Worm (Caenorhabditis elegans) whole organism, late embryonic: ENCODE results near the gene nspe-5.

Source experiments
- C08G9.2 ChIP-seq: sonication (generic microtip); optimal IDR thresholded peaks from 2 replicates; lab custom pipeline; 2016; ENCODE audit warnings: mild to moderate bottlenecking, missing genetic modification characterization, moderate library complexity, missing compliant biosample characterization
- F13H6.1 ChIP-seq: sonication (generic microtip); optimal IDR thresholded peaks from 2 replicates; lab custom pipeline; 2016; ENCODE audit warnings: missing genetic modification characterization, missing compliant biosample characterization
- K02D7.2 ChIP-seq: sonication (generic microtip); optimal IDR thresholded peaks from 2 replicates; lab custom pipeline; 2017; ENCODE audit warnings: mild to moderate bottlenecking, missing genetic modification characterization, missing compliant biosample characterization
- K09A11.1 ChIP-seq: sonication (generic microtip); optimal IDR thresholded peaks from 2 replicates; lab custom pipeline; 2017; ENCODE audit warnings: antibody characterized with exemption, mild to moderate bottlenecking, missing genetic modification characterization, missing compliant biosample characterization; ENCODE audit not compliant: insufficient read depth
- ama-1 ChIP-seq: fragments of 150-350 bp; optimal IDR thresholded peaks from 2 replicates; lab custom pipeline; 2014
- ceh-18 ChIP-seq: sonication (generic microtip); optimal IDR thresholded peaks from 2 replicates; lab custom pipeline; 2016; ENCODE audit warnings: missing genetic modification characterization, missing compliant biosample characterization
- ceh-2 ChIP-seq: sonication (generic microtip); optimal IDR thresholded peaks from 2 replicates; lab custom pipeline; 2016; ENCODE audit warnings: missing genotype, missing genetic modification characterization, missing compliant biosample characterization
- ceh-22 ChIP-seq: sonication (generic microtip); optimal IDR thresholded peaks from 2 replicates; lab custom pipeline; 2017; ENCODE audit warnings: missing biosample characterization, missing genetic modification characterization
- ceh-24 ChIP-seq: sonication (generic microtip); optimal IDR thresholded peaks from 2 replicates; lab custom pipeline; 2016; ENCODE audit warnings: mild to moderate bottlenecking, missing genetic modification characterization, missing compliant biosample characterization
- ceh-31 ChIP-seq: sonication (generic microtip); optimal IDR thresholded peaks from 2 replicates; lab custom pipeline; 2016; ENCODE audit warnings: missing genetic modification characterization, missing compliant biosample characterization
- ceh-34 ChIP-seq: sonication (generic microtip); optimal IDR thresholded peaks from 2 replicates; lab custom pipeline; 2016; ENCODE audit warnings: mild to moderate bottlenecking, missing genetic modification characterization, missing compliant biosample characterization
- ceh-9 ChIP-seq: sonication (generic microtip); optimal IDR thresholded peaks from 2 replicates; lab custom pipeline; 2016; ENCODE audit warnings: mild to moderate bottlenecking, missing genetic modification characterization, inconsistent platforms, missing compliant biosample characterization
- che-1 ChIP-seq: sonication (generic microtip); optimal IDR thresholded peaks from 2 replicates; lab custom pipeline; 2016; ENCODE audit warnings: mild to moderate bottlenecking, missing genetic modification characterization, missing compliant biosample characterization
- elt-2 ChIP-seq: sonication (generic microtip); optimal IDR thresholded peaks from 2 replicates; lab custom pipeline; 2016; ENCODE audit warnings: missing genetic modification reagents, missing genetic modification characterization, missing compliant biosample characterization
- elt-4 ChIP-seq: sonication (generic microtip); optimal IDR thresholded peaks from 2 replicates; lab custom pipeline; 2016; ENCODE audit warnings: missing genetic modification characterization, missing compliant biosample characterization
- ets-4 ChIP-seq: sonication (generic microtip); optimal IDR thresholded peaks from 2 replicates; lab custom pipeline; 2016; ENCODE audit warnings: missing genetic modification characterization, missing compliant biosample characterization
- eyg-1 ChIP-seq: sonication (generic microtip); optimal IDR thresholded peaks from 2 replicates; lab custom pipeline; 2016; ENCODE audit warnings: missing genotype, missing genetic modification characterization, missing compliant biosample characterization
- fax-1 ChIP-seq: sonication (generic microtip); optimal IDR thresholded peaks from 2 replicates; lab custom pipeline; 2016; ENCODE audit warnings: missing genotype, missing genetic modification characterization, missing compliant biosample characterization
- fkh-6 ChIP-seq: sonication (generic microtip); optimal IDR thresholded peaks from 2 replicates; lab custom pipeline; 2016; ENCODE audit warnings: missing genetic modification characterization, missing compliant biosample characterization
- gmeb-2 ChIP-seq: sonication (generic microtip); optimal IDR thresholded peaks from 2 replicates; lab custom pipeline; 2016; ENCODE audit warnings: missing genetic modification characterization, inconsistent platforms, missing compliant biosample characterization
- hlh-30 ChIP-seq: sonication (generic microtip); optimal IDR thresholded peaks from 2 replicates; lab custom pipeline; 2017; ENCODE audit warnings: antibody characterized with exemption, missing genetic modification characterization, missing compliant biosample characterization; ENCODE audit not compliant: insufficient read depth
- lin-11 ChIP-seq: fragments of 200-800 bp; sonication (Bioruptor generic); optimal IDR thresholded peaks from 2 replicates; lab custom pipeline; 2018; ENCODE audit warnings: mild to moderate bottlenecking, missing genetic modification characterization, missing compliant biosample characterization
- madf-2 ChIP-seq: sonication (generic microtip); optimal IDR thresholded peaks from 2 replicates; lab custom pipeline; 2017; ENCODE audit warnings: missing genetic modification characterization, missing compliant biosample characterization
- nfya-1 ChIP-seq: sonication (generic microtip); optimal IDR thresholded peaks from 2 replicates; lab custom pipeline; 2017; ENCODE audit warnings: missing genetic modification characterization, mild to moderate bottlenecking, missing compliant biosample characterization, antibody characterized with exemption, moderate library complexity
- nhr-232 ChIP-seq: sonication (generic microtip); optimal IDR thresholded peaks from 2 replicates; lab custom pipeline; 2016; ENCODE audit warnings: missing genetic modification characterization, missing compliant biosample characterization
- npax-4 ChIP-seq: sonication (generic microtip); optimal IDR thresholded peaks from 2 replicates; lab custom pipeline; 2016; ENCODE audit warnings: missing genetic modification characterization, missing compliant biosample characterization
- pat-9 ChIP-seq: fragments of 200-800 bp; sonication (Bioruptor generic); optimal IDR thresholded peaks from 2 replicates; lab custom pipeline; 2018; ENCODE audit warnings: mild to moderate bottlenecking, missing genetic modification characterization, moderate library complexity, missing compliant biosample characterization
- pax-1 ChIP-seq: fragments of 150-350 bp; optimal IDR thresholded peaks from 2 replicates; lab custom pipeline; 2014; ENCODE audit warnings: missing biosample characterization, missing genetic modification characterization
- pros-1 ChIP-seq: fragments of 150-350 bp; optimal IDR thresholded peaks from 2 replicates; lab custom pipeline; 2014; ENCODE audit warnings: missing biosample characterization, missing genetic modification reagents, missing genetic modification characterization
- ref-2 ChIP-seq: sonication (generic microtip); optimal IDR thresholded peaks from 2 replicates; lab custom pipeline; 2016; ENCODE audit warnings: missing genetic modification characterization, missing compliant biosample characterization
- sox-2 ChIP-seq: fragments of 200-800 bp; sonication (Bioruptor generic); IDR thresholded peaks from 2 replicates; pipeline ENCODE4 v1.3.6; 2022; ENCODE audit warnings: missing genetic modification reagents, missing genetic modification characterization, missing compliant biosample characterization
- syd-9 ChIP-seq: sonication (generic microtip); optimal IDR thresholded peaks from 2 replicates; lab custom pipeline; 2016; ENCODE audit warnings: mild to moderate bottlenecking, missing genetic modification characterization, moderate library complexity, missing compliant biosample characterization
- tbx-2 ChIP-seq: sonication (generic microtip); optimal IDR thresholded peaks from 2 replicates; lab custom pipeline; 2016; ENCODE audit warnings: missing genetic modification characterization, missing compliant biosample characterization
- unc-3 ChIP-seq, 2 experiments: fragments of 200-800 bp in 1 of 2; sonication (Bioruptor generic) in 1 of 2; sonication (generic microtip) in 1 of 2; conservative IDR thresholded peaks in 1 of 2; optimal IDR thresholded peaks in 1 of 2; 2 replicates each; pipeline versions ENCODE4 v1.3.6 to Lab custom; 2016 to 2022; ENCODE audit warnings: missing compliant biosample characterization in 2 of 2, missing genetic modification characterization in 2 of 2, missing genetic modification reagents in 1 of 2
- unc-42 ChIP-seq: sonication (generic microtip); optimal IDR thresholded peaks from 2 replicates; lab custom pipeline; 2016; ENCODE audit warnings: missing genotype, missing genetic modification characterization, missing compliant biosample characterization
- unc-55 ChIP-seq: sonication (generic microtip); optimal IDR thresholded peaks from 2 replicates; lab custom pipeline; 2017; ENCODE audit warnings: missing biosample characterization, missing genetic modification reagents, missing genetic modification characterization
- zip-5 ChIP-seq: sonication (generic microtip); optimal IDR thresholded peaks from 2 replicates; lab custom pipeline; 2016; ENCODE audit warnings: missing genetic modification characterization, missing compliant biosample characterization

Gene nspe-5

ce11 chrII:12670877-12671864 is 42.5 kb downstream of the nspe-5 start:
- TF ChIP-seq unc-3 (GFP tag; conservative IDR thresholded peaks at IDR 0.05; lab: Robert Waterston, UW) (no peak), unc-3 (tag; optimal IDR thresholded peaks at IDR 0.05; lab: Kevin White, UChicago) (no peak), ceh-9 (tag; lab: Kevin White, UChicago) (no peak), F13H6.1 (tag; lab: Kevin White, UChicago) (no peak), zip-5 (tag; lab: Kevin White, UChicago) (no peak), fkh-6 (tag; lab: Kevin White, UChicago) (no peak), ceh-24 (no peak), lin-11 (tag; lab: Kevin White, UChicago) (no peak), ceh-22 (no peak), pros-1 (no peak), sox-2 (GFP tag; lab: Robert Waterston, UW) (no peak), unc-55 (GFP tag; lab: Kevin White, UChicago) (no peak), nfya-1 (no peak), ceh-34 (no peak), npax-4 (tag; lab: Kevin White, UChicago) (no peak), eyg-1 (no peak), gmeb-2 (tag; lab: Kevin White, UChicago) (no peak), ets-4 (tag; lab: Kevin White, UChicago) (no peak)

- TF ChIP-seq ceh-22 (no peak), unc-3 (GFP tag; conservative IDR thresholded peaks at IDR 0.05; lab: Robert Waterston, UW) (no peak), unc-3 (tag; optimal IDR thresholded peaks at IDR 0.05; lab: Kevin White, UChicago) (no peak), ceh-9 (tag; lab: Kevin White, UChicago) (no peak), madf-2 (tag; lab: Kevin White, UChicago) (no peak), ref-2 (no peak), syd-9 (no peak), ceh-18 (tag; lab: Kevin White, UChicago) (no peak), K09A11.1 (no peak), ama-1 (no peak), fkh-6 (tag; lab: Kevin White, UChicago) (no peak), nhr-232 (tag; lab: Kevin White, UChicago) (no peak), unc-42 (tag; lab: Kevin White, UChicago) (no peak)
- TF ChIP-seq, all 69 proteins: peak for 0
These were observed 43.2 kb downstream of the nspe-5 start for ce11 chrII:12671892-12672291.

- TF ChIP-seq zip-5 (tag; lab: Kevin White, UChicago) (no peak), elt-2 (tag; lab: Kevin White, UChicago) (no peak), fax-1 (tag; lab: Kevin White, UChicago) (no peak), eyg-1 (no peak), nfya-1 (no peak), gmeb-2 (tag; lab: Kevin White, UChicago) (no peak), syd-9 (no peak), K02D7.2 (tag; lab: Kevin White, UChicago) (no peak), lin-11 (tag; lab: Kevin White, UChicago) (no peak), ets-4 (tag; lab: Kevin White, UChicago) (no peak)
These were observed 43.8 kb downstream of the nspe-5 start for ce11 chrII:12672512-12672911.

- TF ChIP-seq ets-4 (tag; lab: Kevin White, UChicago) (no peak), fax-1 (tag; lab: Kevin White, UChicago) (no peak), ref-2 (no peak), C08G9.2 (no peak)
These were observed 44.6 kb downstream of the nspe-5 start for ce11 chrII:12673311-12673710.

DNA sequence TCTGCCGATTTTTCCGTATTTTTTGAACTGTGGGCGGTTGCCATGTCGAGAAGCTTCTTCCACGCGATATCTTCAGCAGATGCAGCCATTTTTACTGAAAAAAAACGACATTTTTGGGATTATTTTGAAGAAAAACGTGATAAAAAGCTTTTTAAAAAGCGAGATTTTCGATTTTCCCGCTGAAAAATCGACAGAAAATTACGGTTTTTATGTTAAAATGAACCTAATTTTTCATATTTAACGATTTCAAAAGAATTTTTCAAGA is 49.0 kb downstream of the nspe-5 start, which contains the start of gene Y38E10A.22:
Gene Y38E10A.22 (minus strand): TSS at position 101 of the 265 bp plus-strand sequence.
- no peak for TF ChIP-seq ceh-2 (tag; lab: Kevin White, UChicago)
- TF ChIP-seq che-1 (tag; lab: Kevin White, UChicago), result no peak
- no peak for TF ChIP-seq elt-4 (tag; lab: Kevin White, UChicago)
- no peak for TF ChIP-seq madf-2 (tag; lab: Kevin White, UChicago)
- TF ChIP-seq ceh-24, result no peak
- TF ChIP-seq hlh-30 (tag; lab: Kevin White, UChicago), result no peak
- TF ChIP-seq ceh-9 (tag; lab: Kevin White, UChicago), result no peak
- TF ChIP-seq tbx-2, result no peak
- TF ChIP-seq ceh-31 (tag; lab: Kevin White, UChicago), result no peak
- TF ChIP-seq pax-1 (tag; lab: Kevin White, UChicago), result no peak
- TF ChIP-seq pat-9, result no peak
